Fruit fly (Drosophila melanogaster): ENCODE data around the gene CG14410.

DNA sequence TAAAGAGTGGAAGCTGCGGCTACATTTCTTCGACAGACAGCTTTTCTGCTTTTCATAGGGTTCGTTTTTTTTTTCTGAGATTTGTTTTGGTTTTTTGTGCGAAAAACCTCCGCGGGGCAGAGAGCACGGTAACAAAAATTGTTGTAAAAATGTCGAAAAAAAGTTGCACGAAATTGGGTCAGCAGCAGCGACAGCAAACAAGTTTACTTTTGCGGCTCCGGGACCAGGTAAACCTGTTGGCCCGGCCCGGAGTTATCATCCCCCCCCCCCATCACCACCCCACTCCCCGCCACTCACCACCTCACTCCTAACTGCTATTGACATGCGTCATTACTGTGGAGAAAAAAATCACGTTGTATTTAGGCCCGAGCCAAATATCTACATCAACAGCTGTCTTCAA, 31.9 kb downstream of the CG14410 start:
- TF ChIP-seq CG13204 (GFP tag; optimal IDR thresholded peaks at IDR 0.05) = no peak
- TF ChIP-seq rn (GFP tag; IDR thresholded peaks at IDR 0.05) = no peak
- no peak for TF ChIP-seq CG9948 (tag; optimal IDR thresholded peaks at IDR 0.05)
- TF ChIP-seq CG8301 (tag; optimal IDR thresholded peaks at IDR 0.05) = no peak
